Worm (Caenorhabditis elegans) whole organism, young adult: ENCODE measurements around the gene klp-4.

Source experiments
- D2030.7 ChIP-seq: fragments of 200-800 bp; sonication (Bioruptor generic); IDR thresholded peaks from 2 replicates; pipeline ENCODE4 v1.3.6; 2022; ENCODE audit warnings: missing genetic modification reagents, missing genetic modification characterization, missing compliant biosample characterization
- F22D6.2 ChIP-seq: sonication (generic microtip); optimal IDR thresholded peaks from 2 replicates; lab custom pipeline; 2016; ENCODE audit warnings: mild to moderate bottlenecking, missing genetic modification characterization, missing compliant biosample characterization
- F57C9.4 ChIP-seq: sonication (generic microtip); optimal IDR thresholded peaks from 2 replicates; lab custom pipeline; 2017; ENCODE audit warnings: mild to moderate bottlenecking, missing genetic modification characterization, missing compliant biosample characterization
- T26A5.8 ChIP-seq: sonication (generic microtip); optimal IDR thresholded peaks from 2 replicates; lab custom pipeline; 2016; ENCODE audit warnings: missing genetic modification characterization, missing compliant biosample characterization
- Y53G8AR.9 ChIP-seq: fragments of 200-800 bp; sonication (Bioruptor generic); conservative IDR thresholded peaks from 2 replicates; pipeline ENCODE4 v1.3.6; 2022; ENCODE audit warnings: missing genetic modification reagents, missing genetic modification characterization, missing compliant biosample characterization
- aptf-2 ChIP-seq: fragments of 200-800 bp; sonication (Bioruptor generic); conservative IDR thresholded peaks from 2 replicates; pipeline ENCODE4 v1.3.6; 2022; ENCODE audit warnings: missing genetic modification reagents, missing genetic modification characterization, missing compliant biosample characterization
- athp-1 ChIP-seq: sonication (generic microtip); optimal IDR thresholded peaks from 2 replicates; lab custom pipeline; 2017; ENCODE audit warnings: mild to moderate bottlenecking, missing genetic modification characterization, missing compliant biosample characterization
- attf-3 ChIP-seq: fragments of 200-800 bp; sonication (Bioruptor generic); conservative IDR thresholded peaks from 2 replicates; pipeline ENCODE4 v1.3.6; 2022; ENCODE audit warnings: missing genetic modification reagents, missing genetic modification characterization, missing compliant biosample characterization
- cebp-1 ChIP-seq, 2 experiments: fragments of 200-800 bp in 1 of 2; sonication (Bioruptor generic) in 1 of 2; sonication (generic microtip) in 1 of 2; IDR thresholded peaks in 1 of 2; optimal IDR thresholded peaks in 1 of 2; 2 replicates each; pipeline versions ENCODE4 v1.3.6 to Lab custom; 2017 to 2022; ENCODE audit warnings: missing compliant biosample characterization in 2 of 2, missing genetic modification characterization in 2 of 2, mild to moderate bottlenecking in 1 of 2, missing genetic modification reagents in 1 of 2, moderate library complexity in 1 of 2
- cebp-2 ChIP-seq: fragments of 200-800 bp; sonication (Bioruptor generic); IDR thresholded peaks from 2 replicates; pipeline ENCODE4 v1.3.6; 2022; ENCODE audit warnings: missing genetic modification characterization, missing compliant biosample characterization
- ceh-91 ChIP-seq: fragments of 200-800 bp; sonication (Bioruptor generic); IDR thresholded peaks from 2 replicates; pipeline ENCODE4 v1.3.6; 2022; ENCODE audit warnings: missing genetic modification reagents, missing genetic modification characterization, missing compliant biosample characterization
- ekl-4 ChIP-seq: fragments of 200-800 bp; sonication (Bioruptor generic); IDR thresholded peaks from 2 replicates; pipeline ENCODE4 v1.3.6; 2022; ENCODE audit warnings: missing genetic modification reagents, missing genetic modification characterization, missing compliant biosample characterization
- ets-4 ChIP-seq: fragments of 200-800 bp; sonication (Bioruptor generic); optimal IDR thresholded peaks from 2 replicates; lab custom pipeline; 2018; ENCODE audit warnings: mild to moderate bottlenecking, missing genetic modification characterization, missing compliant biosample characterization
- him-1 ChIP-seq: sonication (generic microtip); optimal IDR thresholded peaks from 2 replicates; lab custom pipeline; 2016; ENCODE audit warnings: missing genotype, missing genetic modification reagents, missing genetic modification characterization, missing compliant biosample characterization
- hlh-12 ChIP-seq: sonication (generic microtip); optimal IDR thresholded peaks from 2 replicates; lab custom pipeline; 2016; ENCODE audit warnings: missing genetic modification characterization, missing compliant biosample characterization
- hsf-1 ChIP-seq: fragments of 200-800 bp; sonication (Bioruptor generic); IDR thresholded peaks from 2 replicates; pipeline ENCODE4 v1.3.6; 2022; ENCODE audit warnings: missing genetic modification reagents, missing genetic modification characterization, missing compliant biosample characterization
- let-526 ChIP-seq: fragments of 200-800 bp; sonication (Bioruptor generic); IDR thresholded peaks from 2 replicates; pipeline ENCODE4 v1.3.6; 2022; ENCODE audit warnings: missing genetic modification reagents, missing genetic modification characterization, missing compliant biosample characterization
- let-607 ChIP-seq, 2 experiments: fragments of 200-800 bp in 1 of 2; sonication (Bioruptor generic) in 1 of 2; sonication (generic microtip) in 1 of 2; optimal IDR thresholded peaks; 2 replicates each; lab custom pipeline; 2016 to 2018; ENCODE audit warnings: mild to moderate bottlenecking in 2 of 2, missing compliant biosample characterization in 2 of 2, missing genetic modification characterization in 2 of 2, moderate library complexity in 2 of 2, missing genotype in 1 of 2
- lin-35 ChIP-seq, 3 experiments: fragments of 150-350 bp in 2 of 3; sonication (generic microtip) in 1 of 3; optimal IDR thresholded peaks; 2 replicates each; lab custom pipeline; 2014 to 2018; ENCODE audit warnings: missing biosample characterization in 3 of 3, missing genetic modification characterization in 3 of 3, missing genetic modification reagents in 3 of 3
- lin-54 ChIP-seq: fragments of 200-800 bp; sonication (Bioruptor generic); optimal IDR thresholded peaks from 2 replicates; lab custom pipeline; 2018; ENCODE audit warnings: mild to moderate bottlenecking, missing genetic modification characterization, missing compliant biosample characterization
- madf-10 ChIP-seq: sonication (generic microtip); optimal IDR thresholded peaks from 2 replicates; lab custom pipeline; 2016; ENCODE audit warnings: mild to moderate bottlenecking, missing genetic modification characterization, missing compliant biosample characterization
- madf-3 ChIP-seq: fragments of 200-800 bp; sonication (Bioruptor generic); IDR thresholded peaks from 2 replicates; pipeline ENCODE4 v1.3.6; 2022; ENCODE audit warnings: missing genetic modification reagents, missing genetic modification characterization, missing compliant biosample characterization
- madf-6 ChIP-seq: fragments of 200-800 bp; sonication (Bioruptor generic); IDR thresholded peaks from 2 replicates; pipeline ENCODE4 v1.3.6; 2022; ENCODE audit warnings: missing genetic modification reagents, missing genetic modification characterization, missing compliant biosample characterization
- mel-28 ChIP-seq: sonication (generic microtip); optimal IDR thresholded peaks from 2 replicates; lab custom pipeline; 2016; ENCODE audit warnings: borderline replicate concordance, mild to moderate bottlenecking, missing genetic modification characterization, missing compliant biosample characterization
- mxl-1 ChIP-seq: sonication (generic microtip); optimal IDR thresholded peaks from 2 replicates; lab custom pipeline; 2016; ENCODE audit warnings: missing genetic modification characterization, missing compliant biosample characterization
- nhr-120 ChIP-seq: fragments of 200-800 bp; sonication (Bioruptor generic); IDR thresholded peaks from 2 replicates; pipeline ENCODE4 v1.3.6; 2022; ENCODE audit warnings: missing genetic modification characterization, missing compliant biosample characterization
- nhr-80 ChIP-seq: sonication (generic microtip); optimal IDR thresholded peaks from 2 replicates; lab custom pipeline; 2016; ENCODE audit warnings: missing genetic modification characterization, missing compliant biosample characterization
- pbrm-1 ChIP-seq: fragments of 200-800 bp; sonication (Bioruptor generic); IDR thresholded peaks from 2 replicates; pipeline ENCODE4 v1.3.6; 2022; ENCODE audit warnings: missing genetic modification reagents, missing genetic modification characterization, missing compliant biosample characterization
- pha-4 ChIP-seq: fragments of 150-350 bp; sonication (generic microtip); optimal IDR thresholded peaks from 2 replicates; lab custom pipeline; 2014; ENCODE audit warnings: missing biosample characterization, missing genetic modification reagents, missing genetic modification characterization
- repo-1 ChIP-seq: sonication (generic microtip); optimal IDR thresholded peaks from 2 replicates; lab custom pipeline; 2017; ENCODE audit warnings: mild to moderate bottlenecking, missing genetic modification characterization, missing compliant biosample characterization
- snpc-3.4 ChIP-seq: sonication (generic microtip); optimal IDR thresholded peaks from 2 replicates; lab custom pipeline; 2017; ENCODE audit warnings: missing genetic modification characterization, mild to moderate bottlenecking, missing compliant biosample characterization, antibody characterized with exemption, moderate library complexity, missing genotype, missing genetic modification reagents
- tbp1 ChIP-seq: fragments of 200-800 bp; sonication (Bioruptor generic); optimal IDR thresholded peaks from 2 replicates; lab custom pipeline; 2018; ENCODE audit warnings: mild to moderate bottlenecking, missing genetic modification characterization, missing compliant biosample characterization
- unc-130 ChIP-seq: sonication (generic microtip); optimal IDR thresholded peaks from 2 replicates; lab custom pipeline; 2016; ENCODE audit warnings: missing genetic modification reagents, missing genetic modification characterization, missing compliant biosample characterization
- zim-3 ChIP-seq: sonication (generic microtip); optimal IDR thresholded peaks from 2 replicates; lab custom pipeline; 2017; ENCODE audit warnings: mild to moderate bottlenecking, missing genetic modification characterization, moderate library complexity, missing compliant biosample characterization
- ztf-22 ChIP-seq: fragments of 200-800 bp; sonication (Bioruptor generic); optimal IDR thresholded peaks from 2 replicates; lab custom pipeline; 2018; ENCODE audit warnings: mild to moderate bottlenecking, missing genetic modification characterization, moderate library complexity, missing compliant biosample characterization
- ztf-3 ChIP-seq: fragments of 200-800 bp; sonication (Bioruptor generic); optimal IDR thresholded peaks from 2 replicates; lab custom pipeline; 2018; ENCODE audit warnings: mild to moderate bottlenecking, missing genetic modification characterization, missing compliant biosample characterization

Gene klp-4

ce11 chrX:3163972-3164575, 14.4 kb downstream of the klp-4 start, which contains the start of gene syx-6:
Gene syx-6, plus strand, starts transcription at chrX:3164525.
- TF ChIP-seq pha-4 (no peak), nhr-80 (tag; lab: Kevin White, UChicago) (no peak), snpc-3.4 (tag; lab: Kevin White, UChicago) (no peak), madf-3 (GFP tag; lab: Robert Waterston, UW) (no peak), Y53G8AR.9 (no peak), lin-35 (GFP tag; optimal IDR thresholded peaks at IDR 0.05; lab: Kevin White, UChicago) (no peak), hsf-1 (no peak), athp-1 (tag; lab: Kevin White, UChicago) (no peak), D2030.7 (GFP tag; lab: Robert Waterston, UW) (no peak), cebp-1 (GFP tag; IDR thresholded peaks at IDR 0.05; lab: Robert Waterston, UW) (no peak), cebp-1 (tag; optimal IDR thresholded peaks at IDR 0.05; lab: Kevin White, UChicago) (no peak), mxl-1 (tag; lab: Kevin White, UChicago) (no peak), madf-6 (GFP tag; lab: Robert Waterston, UW) (no peak), tbp1 (GFP tag; lab: Kevin White, UChicago) (no peak), F57C9.4 (no peak), aptf-2 (GFP tag; lab: Robert Waterston, UW) (no peak), ztf-3 (GFP tag; lab: Kevin White, UChicago) (no peak), repo-1 (tag; lab: Kevin White, UChicago) (no peak), let-526 (GFP tag; lab: Robert Waterston, UW) (no peak), ztf-22 (no peak)
- TF ChIP-seq, all 124 proteins: peak for 0

- TF ChIP-seq madf-3 (GFP tag; lab: Robert Waterston, UW) (0 out of 2 replicates have a peak, but pooled peaks have one; percentile 5), attf-3 (GFP tag; lab: Robert Waterston, UW) (peak; percentile 89), pha-4 (peak; percentile 0), ceh-91 (GFP tag; lab: Robert Waterston, UW) (no peak)
- TF ChIP-seq, all 124 proteins: peak for 3
Observed at ce11 chrX:3159542-3159941, 19.0 kb downstream of the klp-4 start, which contains the start of gene gcc-1. Gene gcc-1, plus strand, starts transcription at chrX:3159940.

- TF ChIP-seq nhr-120 (GFP tag; lab: Robert Waterston, UW) (no peak), mel-28 (tag; lab: Kevin White, UChicago) (no peak), repo-1 (tag; lab: Kevin White, UChicago) (no peak), let-607 (tag; optimal IDR thresholded peaks at IDR 0.05; lab: Kevin White, UChicago) (no peak), hlh-12 (tag; lab: Kevin White, UChicago) (no peak), hsf-1 (no peak), athp-1 (tag; lab: Kevin White, UChicago) (no peak), pbrm-1 (no peak), T26A5.8 (tag; lab: Kevin White, UChicago) (no peak), lin-54 (GFP tag; lab: Kevin White, UChicago) (no peak), unc-130 (GFP tag; lab: Kevin White, UChicago) (no peak), cebp-2 (GFP tag; lab: Robert Waterston, UW) (no peak), ekl-4 (GFP tag; lab: Robert Waterston, UW) (no peak), ets-4 (GFP tag; lab: Kevin White, UChicago) (no peak), madf-10 (no peak), him-1 (tag; lab: Kevin White, UChicago) (no peak), F22D6.2 (no peak), zim-3 (tag; lab: Kevin White, UChicago) (no peak)
- TF ChIP-seq, all 124 proteins: peak for 0
Observed at ce11 chrX:3156062-3156791, 22.3 kb downstream of the klp-4 start.
